Worm (Caenorhabditis elegans): ENCODE results near the gene T12A7.2.

ce11 chrIV:11799240-11799639, 38.3 kb upstream of the T12A7.2 start:
- no peak for TF ChIP-seq lin-26 (GFP tag; IDR thresholded peaks at IDR 0.05)
- TF ChIP-seq fkh-3 (tag; optimal IDR thresholded peaks at IDR 0.05) = no peak
- TF ChIP-seq B0336.3 (GFP tag; IDR thresholded peaks at IDR 0.05) = no peak
- no peak for TF ChIP-seq mel-28 (tag; optimal IDR thresholded peaks at IDR 0.05; ENCODE audit: borderline replicate concordance)
- no peak for TF ChIP-seq unc-62 (GFP tag; optimal IDR thresholded peaks at IDR 0.05)
- TF ChIP-seq nhr-179 (tag; optimal IDR thresholded peaks at IDR 0.05) = no peak

Data from whole organism, young adult.